Fruit fly (Drosophila melanogaster) whole organism, prepupa: ENCODE measurements around the gene Rab9Fa.

Experiments
- Blimp-1 ChIP-seq: fragments of 200-800 bp; sonication (Bioruptor generic); optimal IDR thresholded peaks from 3 replicates; lab custom pipeline; 2017; ENCODE audit warnings: missing biosample characterization, missing genetic modification characterization, mild to moderate bottlenecking, moderate library complexity, missing genetic modification reagents
- CG11762 ChIP-seq: fragments of 200-800 bp; sonication (Bioruptor generic); optimal IDR thresholded peaks from 3 replicates; lab custom pipeline; 2016; ENCODE audit warnings: missing biosample characterization, missing genetic modification characterization; ENCODE audit not compliant: insufficient read depth
- CG16779 ChIP-seq: fragments of 200-800 bp; sonication (Bioruptor generic); optimal IDR thresholded peaks from 3 replicates; lab custom pipeline; 2017; ENCODE audit warnings: missing biosample characterization, mild to moderate bottlenecking, missing genetic modification characterization
- CG32006 ChIP-seq: fragments of 200-800 bp; sonication (Bioruptor generic); optimal IDR thresholded peaks from 3 replicates; lab custom pipeline; 2017; ENCODE audit warnings: missing biosample characterization, mild to moderate bottlenecking, missing genetic modification characterization
- CG6163 ChIP-seq: fragments of 200-800 bp; sonication (Bioruptor generic); IDR thresholded peaks from 3 replicates; pipeline ENCODE4 v1.3.6; 2022; ENCODE audit warnings: missing biosample characterization, missing genetic modification characterization
- CG7368 ChIP-seq: fragments of 200-800 bp; sonication (Bioruptor generic); optimal IDR thresholded peaks from 3 replicates; lab custom pipeline; 2016; ENCODE audit warnings: missing biosample characterization, missing genetic modification characterization
- CG8119 ChIP-seq: fragments of 200-800 bp; sonication (Bioruptor generic); IDR thresholded peaks from 3 replicates; pipeline ENCODE4 v1.3.6; 2022; ENCODE audit warnings: missing biosample characterization, missing genetic modification characterization
- CG8319 ChIP-seq: fragments of 200-800 bp; sonication (Bioruptor generic); optimal IDR thresholded peaks from 3 replicates; lab custom pipeline; 2016; ENCODE audit warnings: missing biosample characterization, missing genetic modification characterization
- CG8632 ChIP-seq: fragments of 200-800 bp; sonication (Bioruptor generic); optimal IDR thresholded peaks from 3 replicates; lab custom pipeline; 2016; ENCODE audit warnings: missing biosample characterization, missing genetic modification characterization
- Eip78C ChIP-seq: fragments of 200-800 bp; sonication (Bioruptor generic); peaks from one replicate; lab custom pipeline; 2016; ENCODE audit warnings: missing biosample characterization, missing genetic modification characterization
- Eip93F ChIP-seq: fragments of 200-800 bp; sonication (Bioruptor generic); optimal IDR thresholded peaks from 2 replicates; lab custom pipeline; 2016; ENCODE audit warnings: missing biosample characterization, mild to moderate bottlenecking, missing genetic modification characterization
- Hr38 ChIP-seq: sonication (Bioruptor generic); optimal IDR thresholded peaks from 2 replicates; lab custom pipeline; 2016; ENCODE audit warnings: missing biosample characterization, missing genetic modification characterization
- Hr4 ChIP-seq: fragments of 200-800 bp; sonication (Bioruptor generic); optimal IDR thresholded peaks from 3 replicates; lab custom pipeline; 2016; ENCODE audit warnings: missing biosample characterization, missing genetic modification characterization
- dsx ChIP-seq: fragments of 200-800 bp; optimal IDR thresholded peaks from 3 replicates; lab custom pipeline; 2019; ENCODE audit warnings: missing biosample characterization, mild to moderate bottlenecking, missing genetic modification characterization, moderate library complexity; ENCODE audit not compliant: poor library complexity, severe bottlenecking
- esn ChIP-seq: fragments of 200-800 bp; sonication (Bioruptor generic); optimal IDR thresholded peaks from 2 replicates; lab custom pipeline; 2016; ENCODE audit warnings: missing biosample characterization, mild to moderate bottlenecking, missing genetic modification characterization, moderate library complexity
- net ChIP-seq: fragments of 200-800 bp; sonication (Bioruptor generic); optimal IDR thresholded peaks from 3 replicates; lab custom pipeline; 2016; ENCODE audit warnings: missing biosample characterization, missing genetic modification characterization
- spab ChIP-seq: fragments of 200-800 bp; sonication (Bioruptor generic); optimal IDR thresholded peaks from 2 replicates; lab custom pipeline; 2017; ENCODE audit warnings: missing biosample characterization, mild to moderate bottlenecking, missing genetic modification characterization, missing genetic modification reagents
- svp ChIP-seq: fragments of 200-800 bp; sonication (Bioruptor generic); peaks from one replicate; lab custom pipeline; 2016; ENCODE audit warnings: missing biosample characterization, missing genetic modification characterization
- vri ChIP-seq: fragments of 200-800 bp; sonication (Bioruptor generic); optimal IDR thresholded peaks from 3 replicates; lab custom pipeline; 2016; ENCODE audit warnings: missing biosample characterization, mild to moderate bottlenecking, missing genetic modification characterization

The Rab9Fa gene

dm6 chrX:10905047-10905446 lies 45.8 kb downstream of the Rab9Fa start (continued):
- TF ChIP-seq Eip78C (GFP tag; lab: Kevin White, UChicago) (peak; percentile 79), svp (GFP tag; lab: Kevin White, UChicago) (peak; percentile 69), CG32006 (GFP tag; lab: Kevin White, UChicago) (peak; percentile 42), Hr4 (GFP tag; lab: Kevin White, UChicago) (peak; percentile 20), esn (peak; percentile 51), CG11762 (GFP tag; lab: Kevin White, UChicago) (no peak), Eip93F (GFP tag; lab: Kevin White, UChicago) (no peak), CG8632 (GFP tag; lab: Kevin White, UChicago) (peak; percentile 1), CG7368 (peak; percentile 11), vri (no peak), net (GFP tag; lab: Kevin White, UChicago) (no peak), spab (peak; percentile 13), Blimp-1 (no peak), CG6163 (peak; percentile 28; the same call in 1 of the 3 replicates), dsx (no peak), CG8119 (GFP tag; lab: Robert Waterston, UW) (no peak), CG16779 (tag; lab: Kevin White, UChicago) (no peak), Hr38 (no peak), CG8319 (no peak)
